Fruit fly (Drosophila melanogaster): ENCODE results near the gene CG11504.
A peak's percentile ranks its signal among the peaks of the same experiment; 100 is the strongest.

Gene CG11504

dm6 chr3R:30022452-30023028 lies 24.8 kb downstream of the CG11504 start, which contains the start of the genes RpS28a and Axn (continued):
- TF ChIP-seq gsb-n (tag; optimal IDR thresholded peaks at IDR 0.05) = no peak
- TF ChIP-seq btn (GFP tag; optimal IDR thresholded peaks at IDR 0.05) = no peak
- TF ChIP-seq gfzf (GFP tag; optimal IDR thresholded peaks at IDR 0.05) = peak; percentile 47
- no peak for TF ChIP-seq ssp (GFP tag; IDR thresholded peaks at IDR 0.05)
- no peak for TF ChIP-seq CG3726 (GFP tag; IDR thresholded peaks at IDR 0.05)
- peak; percentile 1 for TF ChIP-seq Dek (tag; optimal IDR thresholded peaks at IDR 0.05)
- TF ChIP-seq CG8478 (optimal IDR thresholded peaks at IDR 0.05) = peak; percentile 81
- no peak; the same call in 2 of the 3 replicates for TF ChIP-seq Optix (GFP tag; IDR thresholded peaks at IDR 0.05)
- peak; percentile 1; the same call in 1 of the 2 replicates for TF ChIP-seq ato (GFP tag; IDR thresholded peaks at IDR 0.05; ENCODE audit: partially characterized antibody)
- peak; percentile 76; the same call in 3 of the 4 replicates for TF ChIP-seq Dll (GFP tag; IDR thresholded peaks at IDR 0.05; ENCODE audit: partially characterized antibody)
- TF ChIP-seq croc (GFP tag; conservative IDR thresholded peaks at IDR 0.05) = no peak
- TF ChIP-seq zfh2 (GFP tag; optimal IDR thresholded peaks at IDR 0.05) = no peak
- no peak for TF ChIP-seq BtbVII (GFP tag; optimal IDR thresholded peaks at IDR 0.05)
- TF ChIP-seq crp (GFP tag; optimal IDR thresholded peaks at IDR 0.05) = peak in 1 of 2 experiments; percentile 54
- TF ChIP-seq mam (GFP tag; optimal IDR thresholded peaks at IDR 0.05) = peak; percentile 24
- peak; percentile 62 for TF ChIP-seq hkb (optimal IDR thresholded peaks at IDR 0.05)
- TF ChIP-seq hkb (GFP tag; IDR thresholded peaks at IDR 0.05) = no peak
- TF ChIP-seq Nf-YB (GFP tag; optimal IDR thresholded peaks at IDR 0.05) = no peak
- TF ChIP-seq HLHmδ (GFP tag; optimal IDR thresholded peaks at IDR 0.05) = peak; percentile 64
- no peak for TF ChIP-seq tgo (GFP tag; IDR thresholded peaks at IDR 0.05)
- TF ChIP-seq Kr (GFP tag; optimal IDR thresholded peaks at IDR 0.05) = no peak
- no peak for TF ChIP-seq dan (GFP tag; IDR thresholded peaks at IDR 0.05)
- peak; percentile 73; the same call in 2 of the 3 replicates for TF ChIP-seq CG11456 (GFP tag; IDR thresholded peaks at IDR 0.05)

- TF ChIP-seq CG15601 (tag; optimal IDR thresholded peaks at IDR 0.05) = peak; percentile 97
- no peak for TF ChIP-seq CG2678 (tag; optimal IDR thresholded peaks at IDR 0.05)
- TF ChIP-seq vvl (GFP tag; IDR thresholded peaks at IDR 0.05) = 0 out of 2 replicates have a peak, but pooled peaks have one; percentile 8
Observed at dm6 chr3R:30023445-30023844, 25.7 kb downstream of the CG11504 start.

- TF ChIP-seq CG10431 (GFP tag; optimal IDR thresholded peaks at IDR 0.05) = no peak
- peak; percentile 59; the same call in 1 of the 2 replicates for TF ChIP-seq seq (GFP tag; IDR thresholded peaks at IDR 0.05)
- TF ChIP-seq pros (GFP tag; optimal IDR thresholded peaks at IDR 0.05) = peak; percentile 77
- no peak for TF ChIP-seq HHEX (GFP tag; optimal IDR thresholded peaks at IDR 0.05)
- peak; percentile 96 for TF ChIP-seq Nf-YC (tag; optimal IDR thresholded peaks at IDR 0.05)
- no peak for TF ChIP-seq Bdp1 (GFP tag; optimal IDR thresholded peaks at IDR 0.05)
- 0 out of 2 replicates have a peak, but pooled peaks have one; percentile 25 for TF ChIP-seq Bgb (GFP tag; IDR thresholded peaks at IDR 0.05; ENCODE audit: partially characterized antibody)
- no peak for TF ChIP-seq CoRest (tag; optimal IDR thresholded peaks at IDR 0.05)
- TF ChIP-seq Hr39 (optimal IDR thresholded peaks at IDR 0.05) = no peak
- no peak for TF ChIP-seq unc-4 (GFP tag; IDR thresholded peaks at IDR 0.05; ENCODE audit: partially characterized antibody)
- no peak for TF ChIP-seq tin (GFP tag; optimal IDR thresholded peaks at IDR 0.05)
- TF ChIP-seq Nf-YB (GFP tag; optimal IDR thresholded peaks at IDR 0.05) = peak; percentile 96
- no peak for TF ChIP-seq nom (GFP tag; optimal IDR thresholded peaks at IDR 0.05)
- TF ChIP-seq CG42726 (GFP tag; IDR thresholded peaks at IDR 0.05; ENCODE audit: partially characterized antibody) = no peak
- TF ChIP-seq row (GFP tag; IDR thresholded peaks at IDR 0.05) = no peak
- TF ChIP-seq nerfin-2 (GFP tag; IDR thresholded peaks at IDR 0.05; ENCODE audit: partially characterized antibody) = no peak
Observed at dm6 chr3R:30030061-30030460, 32.4 kb downstream of the CG11504 start.
